Fruit fly (Drosophila melanogaster): ENCODE data around the gene toc.
"Not testable (repeated sequence)": the region's sequence is repeated elsewhere in the genome, so short reads cannot be mapped to it uniquely, and the experiment has no call there.

Gene toc

DNA sequence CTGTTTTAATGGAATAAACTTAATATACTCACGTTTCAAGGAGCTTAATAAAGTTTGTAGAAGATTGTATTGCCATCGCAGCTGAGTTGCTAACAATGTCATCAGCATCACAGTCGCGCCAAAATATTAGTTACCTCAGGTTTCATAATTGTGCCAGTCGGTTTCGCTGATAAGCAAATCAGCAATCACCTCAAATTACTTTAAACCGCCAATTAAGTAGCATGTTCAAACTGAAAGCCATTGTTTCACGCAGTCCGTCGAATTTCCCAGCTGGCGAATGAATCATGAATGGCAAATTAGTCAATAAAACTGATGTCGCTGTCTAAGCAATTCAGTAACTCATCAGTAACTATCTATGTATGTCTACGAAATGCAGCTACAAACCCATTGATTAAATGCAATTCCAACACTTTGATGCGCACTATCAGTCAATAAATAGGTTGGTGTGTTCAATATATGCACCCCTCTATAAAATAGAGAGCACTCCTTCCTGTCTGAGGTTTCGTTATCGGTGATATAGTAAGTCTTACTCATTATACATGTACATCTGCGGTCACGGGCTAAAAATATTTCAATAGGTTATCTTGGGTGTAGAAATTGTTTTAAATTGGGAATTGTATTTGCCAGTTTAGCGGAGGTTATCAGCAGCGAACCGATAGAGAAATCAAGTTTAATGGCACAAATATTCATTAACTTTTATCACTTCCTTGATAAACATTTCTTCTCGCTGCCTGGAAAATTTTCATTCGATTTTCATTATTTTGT is 19.9 kb upstream of the toc start:
- no peak for TF ChIP-seq tai (GFP tag; optimal IDR thresholded peaks at IDR 0.05)

DNA sequence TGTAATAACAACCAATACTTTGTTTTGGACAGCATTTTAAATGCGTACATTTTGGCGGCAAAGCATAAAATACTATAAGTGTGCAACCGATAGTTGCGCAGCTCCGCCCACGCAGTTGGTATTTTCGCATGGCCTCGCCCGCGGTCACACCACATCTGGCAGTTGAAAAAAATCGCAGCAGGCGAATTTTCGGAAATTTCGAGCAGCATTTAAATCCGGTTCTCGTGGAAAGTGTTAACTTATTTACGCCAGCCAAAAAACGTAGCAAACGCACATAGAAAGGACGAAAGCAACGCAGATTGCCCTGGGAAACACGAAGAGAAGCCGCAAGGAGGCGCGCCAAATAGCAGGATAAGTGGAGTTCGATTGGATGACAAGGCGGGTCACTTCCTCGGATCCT is 18.9 kb upstream of the toc start, which contains the start of gene Hydr2:
Hydr2 (plus strand) TSS at position 156 of the 400 bp plus-strand sequence.
- TF ChIP-seq CG32264 (GFP tag; optimal IDR thresholded peaks at IDR 0.05); fru (GFP tag; optimal IDR thresholded peaks at IDR 0.05); Rel (GFP tag; optimal IDR thresholded peaks at IDR 0.05); Rel (tag; optimal IDR thresholded peaks at IDR 0.05): not testable (repeated sequence)

DNA sequence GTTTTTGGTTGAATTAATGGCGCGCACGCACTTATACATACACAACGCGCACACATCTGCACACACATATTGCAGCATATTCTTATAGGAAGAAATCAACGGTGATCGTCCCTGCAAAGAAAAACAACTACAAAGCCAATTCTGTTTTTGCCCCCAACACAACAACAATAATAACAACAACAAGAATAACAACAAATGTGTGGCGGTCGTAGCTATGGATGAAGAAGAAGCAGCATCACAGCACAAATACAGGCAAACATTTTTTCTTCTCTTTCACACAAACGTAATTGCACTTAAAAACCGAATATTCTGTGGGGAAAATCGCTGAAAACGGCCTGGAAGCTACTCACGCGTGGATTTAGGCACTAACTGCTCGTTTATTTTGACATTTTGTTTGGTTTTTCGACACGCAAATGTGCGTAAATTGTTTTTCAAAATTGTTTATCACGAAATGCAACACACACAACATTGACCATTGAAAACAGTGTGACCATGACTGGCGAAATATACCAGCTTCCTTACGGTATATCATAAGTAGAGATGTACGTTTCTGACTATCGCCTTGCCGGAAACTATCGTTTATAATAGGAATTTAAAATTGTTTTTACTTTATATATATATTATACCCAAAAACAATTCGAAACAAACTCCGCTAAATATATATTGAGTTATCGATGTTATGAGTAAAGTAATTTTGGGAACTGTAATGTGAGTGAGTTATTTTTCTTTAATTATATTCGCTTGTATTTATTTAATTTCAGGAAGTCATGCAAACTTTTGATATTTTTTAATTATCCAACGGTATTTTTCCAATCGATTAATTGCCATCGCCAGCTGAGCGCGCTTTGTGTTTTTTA is 14.8 kb upstream of the toc start, which contains the start of the genes Mad and gkt:
Mad (minus strand) TSS at position 500 of the 857 bp plus-strand sequence.
gkt (plus strand) TSS at position 807 of the 857 bp plus-strand sequence.
- TF ChIP-seq Mio (GFP tag; optimal IDR thresholded peaks at IDR 0.05) (no peak), br (GFP tag; optimal IDR thresholded peaks at IDR 0.05) (no peak), Dfd (GFP tag; optimal IDR thresholded peaks at IDR 0.05) (no peak), Hr83 (GFP tag; optimal IDR thresholded peaks at IDR 0.05; ENCODE audit: poor library complexity, severe bottlenecking) (no peak), foxo (GFP tag; optimal IDR thresholded peaks at IDR 0.05) (peak in 1 of 2 experiments; percentile 21), N (GFP tag; optimal IDR thresholded peaks at IDR 0.05) (peak; percentile 17), psq (GFP tag; optimal IDR thresholded peaks at IDR 0.05) (no peak), dmrt93B (GFP tag; optimal IDR thresholded peaks at IDR 0.05) (no peak), usp (GFP tag; optimal IDR thresholded peaks at IDR 0.05) (no peak), GATAd (GFP tag; optimal IDR thresholded peaks at IDR 0.05) (no peak), pan (optimal IDR thresholded peaks at IDR 0.05) (no peak), lola (GFP tag; optimal IDR thresholded peaks at IDR 0.05) (no peak), brk (GFP tag; optimal IDR thresholded peaks at IDR 0.05) (no peak), sage (GFP tag; optimal IDR thresholded peaks at IDR 0.05) (no peak), jim (GFP tag; optimal IDR thresholded peaks at IDR 0.05) (no peak), HLH106 (tag; optimal IDR thresholded peaks at IDR 0.05) (peak; percentile 16), Vsx2 (GFP tag; optimal IDR thresholded peaks at IDR 0.05; ENCODE audit: partially characterized antibody) (no peak)

DNA sequence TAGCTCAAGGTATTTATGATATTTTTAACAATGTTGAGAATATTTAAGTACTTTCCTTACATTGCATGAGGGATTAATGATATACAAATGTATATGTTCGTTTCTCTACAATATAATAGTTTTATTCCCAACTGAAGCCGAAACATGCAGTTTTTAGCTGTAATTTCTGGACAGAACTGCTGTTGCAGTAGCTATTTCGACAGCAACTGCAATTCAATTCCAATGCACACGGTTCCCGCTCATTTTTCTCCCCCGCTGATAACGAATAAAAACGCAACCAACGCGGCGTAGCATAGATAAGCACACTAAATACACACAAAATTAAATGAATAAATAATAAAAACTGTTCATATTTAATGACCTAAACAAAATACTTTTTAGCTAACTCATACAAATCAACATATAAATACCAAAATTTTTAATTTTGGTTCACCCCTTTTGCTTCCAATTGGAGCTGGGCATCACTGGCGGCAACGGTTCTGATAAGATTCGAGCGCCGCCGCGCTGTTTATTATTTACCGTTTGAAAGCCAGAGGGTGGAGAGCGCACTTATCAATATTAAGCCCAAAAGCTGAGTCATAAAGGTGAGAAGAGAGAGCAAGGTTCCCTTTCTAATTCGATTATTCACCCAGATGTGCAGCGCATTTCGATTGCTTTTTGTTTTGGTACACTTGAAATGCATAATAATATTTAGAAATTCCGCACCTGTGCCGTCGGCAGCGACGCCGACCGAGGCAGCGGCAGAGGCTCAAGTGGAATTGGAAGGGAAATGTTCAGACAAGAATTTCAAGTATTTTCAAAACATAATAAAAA is 13.9 kb upstream of the toc start:
- peak; percentile 19 for TF ChIP-seq Hnf4 (GFP tag; optimal IDR thresholded peaks at IDR 0.05)
- no peak for TF ChIP-seq Sp1 (GFP tag; optimal IDR thresholded peaks at IDR 0.05)
- TF ChIP-seq sage (GFP tag; optimal IDR thresholded peaks at IDR 0.05): peak; percentile 37
- TF ChIP-seq dmrt93B (GFP tag; optimal IDR thresholded peaks at IDR 0.05): no peak
- TF ChIP-seq dl (GFP tag; optimal IDR thresholded peaks at IDR 0.05; ENCODE audit: insufficient read depth in 1 of 2, partially characterized antibody in 2 of 2): no peak
- no peak for TF ChIP-seq psq (GFP tag; optimal IDR thresholded peaks at IDR 0.05)
- no peak for TF ChIP-seq pan (optimal IDR thresholded peaks at IDR 0.05)
- TF ChIP-seq Myc (optimal IDR thresholded peaks at IDR 0.05): peak; percentile 55
- TF ChIP-seq Vsx2 (GFP tag; optimal IDR thresholded peaks at IDR 0.05; ENCODE audit: partially characterized antibody): no peak
- peak in 1 of 2 experiments; percentile 41 for TF ChIP-seq foxo (GFP tag; optimal IDR thresholded peaks at IDR 0.05)
- no peak for TF ChIP-seq dsf (GFP tag; optimal IDR thresholded peaks at IDR 0.05; ENCODE audit: borderline replicate concordance)
- no peak for TF ChIP-seq Jra (GFP tag; optimal IDR thresholded peaks at IDR 0.05)
- no peak for TF ChIP-seq usp (GFP tag; optimal IDR thresholded peaks at IDR 0.05)
- TF ChIP-seq tai (GFP tag; optimal IDR thresholded peaks at IDR 0.05): no peak
- no peak for TF ChIP-seq Hr83 (GFP tag; optimal IDR thresholded peaks at IDR 0.05; ENCODE audit: poor library complexity, severe bottlenecking)
- no peak for TF ChIP-seq Dfd (GFP tag; optimal IDR thresholded peaks at IDR 0.05)
- no peak for TF ChIP-seq N (GFP tag; optimal IDR thresholded peaks at IDR 0.05)
- peak; percentile 38 for TF ChIP-seq rgr (GFP tag; optimal IDR thresholded peaks at IDR 0.05)
- TF ChIP-seq brk (GFP tag; optimal IDR thresholded peaks at IDR 0.05): no peak
- TF ChIP-seq Hr78 (GFP tag; optimal IDR thresholded peaks at IDR 0.05): no peak
- TF ChIP-seq Dif (GFP tag; optimal IDR thresholded peaks at IDR 0.05; ENCODE audit: partially characterized antibody): no peak
- TF ChIP-seq sv (GFP tag; optimal IDR thresholded peaks at IDR 0.05): no peak
- TF ChIP-seq jim (GFP tag; optimal IDR thresholded peaks at IDR 0.05): no peak
- TF ChIP-seq woc (GFP tag; optimal IDR thresholded peaks at IDR 0.05): peak; percentile 36
- TF ChIP-seq br (GFP tag; optimal IDR thresholded peaks at IDR 0.05): peak; percentile 19
- peak; percentile 39 for TF ChIP-seq Rel (GFP tag; optimal IDR thresholded peaks at IDR 0.05)
- TF ChIP-seq Rel (tag; optimal IDR thresholded peaks at IDR 0.05): no peak
- no peak for TF ChIP-seq ey (GFP tag; optimal IDR thresholded peaks at IDR 0.05)
- no peak for TF ChIP-seq Abd-B (GFP tag; optimal IDR thresholded peaks at IDR 0.05)
- TF ChIP-seq h (GFP tag; optimal IDR thresholded peaks at IDR 0.05): peak; percentile 42
- TF ChIP-seq HLH106 (tag; optimal IDR thresholded peaks at IDR 0.05): peak; percentile 31
- peak; percentile 23 for TF ChIP-seq fru (GFP tag; optimal IDR thresholded peaks at IDR 0.05)
- TF ChIP-seq CrebA (GFP tag; optimal IDR thresholded peaks at IDR 0.05; ENCODE audit: borderline replicate concordance): no peak
- TF ChIP-seq CG32264 (GFP tag; optimal IDR thresholded peaks at IDR 0.05): no peak

All from whole organism, wandering third instar larva.